Worm (Caenorhabditis elegans) whole organism, L4 larva: ENCODE results near the gene K08D8.9.

Source experiments
- ama-1 ChIP-seq: fragments of 150-350 bp; optimal IDR thresholded peaks from 2 replicates; lab custom pipeline; 2014; ENCODE audit warnings: inconsistent platforms, mixed read lengths
- ces-1 ChIP-seq: fragments of 150-350 bp; sonication (generic microtip); optimal IDR thresholded peaks from 4 replicates; lab custom pipeline; 2014; ENCODE audit warnings: missing biosample characterization, missing genetic modification reagents, missing genetic modification characterization
- daf-16 ChIP-seq, 3 experiments: sonication (generic microtip); optimal IDR thresholded peaks; 2 replicates each; lab custom pipeline; 2016 to 2017; ENCODE audit warnings: missing genetic modification characterization in 3 of 3, missing genetic modification reagents in 3 of 3, mild to moderate bottlenecking in 2 of 3, missing compliant biosample characterization in 2 of 3, missing biosample characterization in 1 of 3, moderate library complexity in 1 of 3
- snpc-4 ChIP-seq: fragments of 150-350 bp; optimal IDR thresholded peaks from 2 replicates; lab custom pipeline; 2014; ENCODE audit warnings: missing biosample characterization, missing genetic modification characterization
- ztf-11 ChIP-seq: fragments of 150-350 bp; optimal IDR thresholded peaks from 2 replicates; lab custom pipeline; 2014; ENCODE audit warnings: missing biosample characterization, missing genetic modification characterization

ce11 chrIV:12870315-12870714 lies 29.2 kb upstream of the K08D8.9 start:
- TF ChIP-seq snpc-4 (tag; lab: Kevin White, UChicago) (no peak), ces-1 (GFP tag; lab: Kevin White, UChicago) (no peak), ztf-11 (tag; lab: Kevin White, UChicago) (no peak), daf-16 (GFP tag; optimal IDR thresholded peaks at IDR 0.05; lab: Kevin White, UChicago) (no peak), daf-16 (tag; optimal IDR thresholded peaks at IDR 0.05; lab: Kevin White, UChicago) (no peak), ama-1 (lab: Kevin White, UChicago) (no peak)
